Worm (Caenorhabditis elegans) whole organism, L1 larva: Measurements from ENCODE around the gene C02H6.3.

Source experiments
- C16A3.4 ChIP-seq: fragments of 150-350 bp; optimal IDR thresholded peaks from 2 replicates; lab custom pipeline; 2014; ENCODE audit warnings: missing biosample characterization, missing genetic modification characterization
- C34B4.2 ChIP-seq: sonication (generic microtip); optimal IDR thresholded peaks from 2 replicates; lab custom pipeline; 2017; ENCODE audit warnings: mild to moderate bottlenecking, missing genetic modification characterization, missing compliant biosample characterization
- alr-1 ChIP-seq: fragments of 200-800 bp; sonication (Bioruptor generic); optimal IDR thresholded peaks from 2 replicates; lab custom pipeline; 2018; ENCODE audit warnings: borderline replicate concordance, mild to moderate bottlenecking, missing genetic modification characterization, missing compliant biosample characterization
- ama-1 ChIP-seq: fragments of 150-350 bp; optimal IDR thresholded peaks from 2 replicates; lab custom pipeline; 2014
- blmp-1 ChIP-seq: fragments of 150-350 bp; optimal IDR thresholded peaks from 2 replicates; lab custom pipeline; 2014; ENCODE audit warnings: missing biosample characterization, missing genetic modification characterization
- ceh-63 ChIP-seq: fragments of 200-800 bp; sonication (Bioruptor generic); optimal IDR thresholded peaks from 2 replicates; lab custom pipeline; 2018; ENCODE audit warnings: mild to moderate bottlenecking, missing genetic modification characterization, missing compliant biosample characterization
- ceh-88 ChIP-seq: fragments of 200-800 bp; sonication (Bioruptor generic); IDR thresholded peaks from 2 replicates; pipeline ENCODE4 v1.3.6; 2022; ENCODE audit warnings: missing genetic modification characterization, missing compliant biosample characterization
- ces-1 ChIP-seq: fragments of 150-350 bp; optimal IDR thresholded peaks from 2 replicates; lab custom pipeline; 2014; ENCODE audit warnings: missing biosample characterization, missing genetic modification reagents, missing genetic modification characterization
- dpl-1 ChIP-seq, 3 experiments: fragments of 150-350 bp in 2 of 3; sonication (generic microtip) in 1 of 3; optimal IDR thresholded peaks; 2 replicates each; lab custom pipeline; 2014 to 2017; ENCODE audit warnings: missing biosample characterization in 3 of 3, missing genetic modification characterization in 3 of 3, missing genetic modification reagents in 3 of 3
- efl-1 ChIP-seq, 4 experiments: fragments of 150-350 bp; optimal IDR thresholded peaks in 3 of 4; peaks in 1 of 4; 1 replicate in 1 of 4; 2 replicates in 3 of 4; lab custom pipeline; 2014; ENCODE audit warnings: missing biosample characterization in 2 of 4, missing genetic modification characterization in 2 of 4, missing genetic modification reagents in 2 of 4
- efl-3 ChIP-seq: fragments of 200-800 bp; sonication (Bioruptor generic); optimal IDR thresholded peaks from 2 replicates; lab custom pipeline; 2018; ENCODE audit warnings: mild to moderate bottlenecking, missing genetic modification characterization, missing compliant biosample characterization
- egl-13 ChIP-seq: sonication (generic microtip); optimal IDR thresholded peaks from 2 replicates; lab custom pipeline; 2016; ENCODE audit warnings: missing genotype, missing genetic modification reagents, missing genetic modification characterization, missing compliant biosample characterization
- elt-3 ChIP-seq, 6 experiments: fragments of 150-350 bp in 1 of 6; sonication (generic microtip); optimal IDR thresholded peaks; 2 replicates each; lab custom pipeline; 2017 to 2018; ENCODE audit warnings: missing biosample characterization in 6 of 6, missing genetic modification characterization in 6 of 6, inconsistent platforms in 1 of 6
- ets-5 ChIP-seq: fragments of 200-800 bp; sonication (Bioruptor generic); IDR thresholded peaks from 2 replicates; pipeline ENCODE4 v1.3.6; 2022; ENCODE audit warnings: missing genetic modification characterization, missing compliant biosample characterization
- fkh-4 ChIP-seq: sonication (generic microtip); optimal IDR thresholded peaks from 2 replicates; lab custom pipeline; 2016; ENCODE audit warnings: missing compliant biosample characterization, missing genetic modification characterization, borderline replicate concordance
- fkh-8 ChIP-seq: sonication (generic microtip); optimal IDR thresholded peaks from 2 replicates; lab custom pipeline; 2016; ENCODE audit warnings: mild to moderate bottlenecking, missing genetic modification characterization, missing compliant biosample characterization
- grh-1 ChIP-seq: fragments of 200-800 bp; sonication (Bioruptor generic); IDR thresholded peaks from 2 replicates; pipeline ENCODE4 v1.3.6; 2022; ENCODE audit warnings: missing genetic modification reagents, missing genetic modification characterization, missing compliant biosample characterization
- hpl-2 ChIP-seq: fragments of 150-350 bp; optimal IDR thresholded peaks from 2 replicates; lab custom pipeline; 2014; ENCODE audit warnings: missing biosample characterization, missing genetic modification reagents, missing genetic modification characterization
- lin-13 ChIP-seq: fragments of 150-350 bp; optimal IDR thresholded peaks from 2 replicates; lab custom pipeline; 2014; ENCODE audit warnings: missing biosample characterization, missing genetic modification reagents, missing genetic modification characterization
- lin-14 ChIP-seq: fragments of 200-800 bp; sonication (Bioruptor generic); optimal IDR thresholded peaks from 2 replicates; lab custom pipeline; 2018; ENCODE audit warnings: mild to moderate bottlenecking, missing genetic modification characterization, moderate library complexity, missing compliant biosample characterization
- lin-35 ChIP-seq, 2 experiments: fragments of 150-350 bp; optimal IDR thresholded peaks; 2 replicates each; lab custom pipeline; 2014; ENCODE audit warnings: missing biosample characterization in 2 of 2, missing genetic modification characterization in 2 of 2, missing genetic modification reagents in 2 of 2
- lir-3 ChIP-seq: sonication (generic microtip); optimal IDR thresholded peaks from 2 replicates; lab custom pipeline; 2016; ENCODE audit warnings: mild to moderate bottlenecking, missing genetic modification characterization, moderate library complexity, missing compliant biosample characterization; ENCODE audit not compliant: poor library complexity
- lsy-2 ChIP-seq, 2 experiments: fragments of 150-350 bp; optimal IDR thresholded peaks; 2 replicates each; lab custom pipeline; 2014; ENCODE audit warnings: missing biosample characterization in 2 of 2, missing genetic modification characterization in 2 of 2
- mdl-1 ChIP-seq, 2 experiments: fragments of 150-350 bp; optimal IDR thresholded peaks; 2 replicates each; lab custom pipeline; 2014 to 2017; ENCODE audit warnings: missing biosample characterization in 2 of 2, missing genetic modification characterization in 2 of 2, inconsistent platforms in 1 of 2
- mef-2 ChIP-seq: fragments of 150-350 bp; optimal IDR thresholded peaks from 2 replicates; lab custom pipeline; 2014; ENCODE audit warnings: missing biosample characterization, missing genetic modification characterization
- mep-1 ChIP-seq: fragments of 150-350 bp; optimal IDR thresholded peaks from 2 replicates; lab custom pipeline; 2014; ENCODE audit warnings: missing biosample characterization, missing genetic modification characterization
- nhr-12 ChIP-seq: sonication (generic microtip); optimal IDR thresholded peaks from 2 replicates; lab custom pipeline; 2017; ENCODE audit warnings: missing biosample characterization, missing genetic modification characterization
- nhr-19 ChIP-seq: fragments of 200-800 bp; sonication (Bioruptor generic); conservative IDR thresholded peaks from 2 replicates; pipeline ENCODE4 v1.3.6; 2022; ENCODE audit warnings: missing genetic modification characterization, missing compliant biosample characterization
- nhr-20 ChIP-seq: sonication (generic microtip); optimal IDR thresholded peaks from 2 replicates; lab custom pipeline; 2016; ENCODE audit warnings: mild to moderate bottlenecking, missing genetic modification characterization, missing compliant biosample characterization
- nhr-237 ChIP-seq: fragments of 150-350 bp; optimal IDR thresholded peaks from 2 replicates; lab custom pipeline; 2014; ENCODE audit warnings: missing biosample characterization, missing genetic modification characterization
- nhr-47 ChIP-seq: sonication (generic microtip); optimal IDR thresholded peaks from 2 replicates; lab custom pipeline; 2016; ENCODE audit warnings: mild to moderate bottlenecking, missing genetic modification characterization, moderate library complexity, missing compliant biosample characterization
- nhr-71 ChIP-seq: sonication (generic microtip); optimal IDR thresholded peaks from 2 replicates; lab custom pipeline; 2016; ENCODE audit warnings: mild to moderate bottlenecking, missing genetic modification characterization, moderate library complexity, missing compliant biosample characterization
- nhr-84 ChIP-seq: sonication (generic microtip); optimal IDR thresholded peaks from 2 replicates; lab custom pipeline; 2017; ENCODE audit warnings: missing biosample characterization, missing genetic modification characterization
- nhr-85 ChIP-seq: sonication (generic microtip); peaks from one replicate; lab custom pipeline; 2016; ENCODE audit warnings: missing genetic modification characterization, inconsistent platforms, missing compliant biosample characterization
- nhr-90 ChIP-seq: sonication (generic microtip); optimal IDR thresholded peaks from 2 replicates; lab custom pipeline; 2016; ENCODE audit warnings: mild to moderate bottlenecking, missing genetic modification characterization, missing compliant biosample characterization; ENCODE audit not compliant: poor library complexity
- pag-3 ChIP-seq: sonication (generic microtip); optimal IDR thresholded peaks from 2 replicates; lab custom pipeline; 2017; ENCODE audit warnings: missing genetic modification characterization, mild to moderate bottlenecking, missing compliant biosample characterization, antibody characterized with exemption, borderline replicate concordance; ENCODE audit not compliant: insufficient read depth
- rnt-1 ChIP-seq: sonication (generic microtip); optimal IDR thresholded peaks from 2 replicates; lab custom pipeline; 2016; ENCODE audit warnings: mild to moderate bottlenecking, missing genetic modification characterization, moderate library complexity, missing compliant biosample characterization
- skn-1 ChIP-seq: fragments of 150-350 bp; optimal IDR thresholded peaks from 2 replicates; lab custom pipeline; 2014; ENCODE audit warnings: missing biosample characterization, missing genetic modification characterization
- snu-23 ChIP-seq: sonication (generic microtip); optimal IDR thresholded peaks from 2 replicates; lab custom pipeline; 2016; ENCODE audit warnings: missing genetic modification characterization, missing compliant biosample characterization
- sox-4 ChIP-seq: sonication (generic microtip); optimal IDR thresholded peaks from 2 replicates; lab custom pipeline; 2016; ENCODE audit warnings: missing genetic modification characterization, missing compliant biosample characterization
- sup-37 ChIP-seq: fragments of 200-800 bp; sonication (Bioruptor generic); optimal IDR thresholded peaks from 2 replicates; lab custom pipeline; 2018; ENCODE audit warnings: mild to moderate bottlenecking, missing genetic modification characterization, missing compliant biosample characterization
- swsn-7 ChIP-seq: sonication (generic microtip); optimal IDR thresholded peaks from 2 replicates; lab custom pipeline; 2016; ENCODE audit warnings: missing genetic modification characterization, missing compliant biosample characterization
- tbx-2 ChIP-seq: sonication (generic microtip); optimal IDR thresholded peaks from 2 replicates; lab custom pipeline; 2016; ENCODE audit warnings: missing genetic modification characterization, missing compliant biosample characterization
- unc-130 ChIP-seq: fragments of 150-350 bp; optimal IDR thresholded peaks from 2 replicates; lab custom pipeline; 2017; ENCODE audit warnings: missing biosample characterization, missing genetic modification characterization, inconsistent platforms
- unc-62 ChIP-seq: fragments of 150-350 bp; optimal IDR thresholded peaks from 2 replicates; lab custom pipeline; 2014; ENCODE audit warnings: missing biosample characterization, missing genetic modification reagents, missing genetic modification characterization
- unc-98 ChIP-seq: fragments of 200-800 bp; sonication (Bioruptor generic); IDR thresholded peaks from 2 replicates; pipeline ENCODE4 v1.3.6; 2022; ENCODE audit warnings: missing genetic modification characterization, missing compliant biosample characterization
- vab-15 ChIP-seq: sonication (generic microtip); optimal IDR thresholded peaks from 2 replicates; lab custom pipeline; 2017; ENCODE audit warnings: missing genotype, mild to moderate bottlenecking, missing genetic modification characterization, missing compliant biosample characterization
- ztf-4 ChIP-seq: fragments of 150-350 bp; optimal IDR thresholded peaks from 2 replicates; lab custom pipeline; 2014; ENCODE audit warnings: missing biosample characterization, missing genetic modification characterization

Gene C02H6.3

ce11 chrV:7387755-7388154 is at the start of gene C02H6.3:
Gene C02H6.3, minus strand, starts transcription at chrV:7387855.
- TF ChIP-seq ceh-63 (GFP tag; lab: Kevin White, UChicago) (no peak), mef-2 (tag; lab: Kevin White, UChicago) (no peak), alr-1 (no peak), mdl-1 (tag; optimal IDR thresholded peaks at IDR 0.05; lab: Kevin White, UChicago) (no peak)

- TF ChIP-seq lin-13 (no peak), nhr-19 (GFP tag; lab: Robert Waterston, UW) (peak; percentile 79), mep-1 (tag; lab: Kevin White, UChicago) (peak; percentile 58), sup-37 (GFP tag; lab: Kevin White, UChicago) (no peak), sox-4 (tag; lab: Kevin White, UChicago) (no peak), fkh-8 (tag; lab: Kevin White, UChicago) (no peak), hpl-2 (no peak), nhr-85 (tag; lab: Kevin White, UChicago) (peak; percentile 93), nhr-20 (peak; percentile 80), C16A3.4 (tag; lab: Kevin White, UChicago) (peak; percentile 32), dpl-1 (GFP tag; optimal IDR thresholded peaks at IDR 0.05; lab: Kevin White, UChicago) (peak in 2 of 3 experiments; percentile 20 to 31), nhr-84 (tag; lab: Kevin White, UChicago) (no peak), snu-23 (GFP tag; lab: Kevin White, UChicago) (peak; percentile 74), ces-1 (GFP tag; lab: Kevin White, UChicago) (no peak), rnt-1 (no peak), nhr-90 (tag; lab: Kevin White, UChicago) (peak; percentile 77), efl-1 (optimal IDR thresholded peaks at IDR 0.05; lab: Kevin White, UChicago) (peak in 1 of 2 experiments; percentile 14), efl-1 (GFP tag; optimal IDR thresholded peaks at IDR 0.05 in 1 of 2; lab: Kevin White, UChicago) (peak in 1 of 2 experiments; percentile 1), unc-130 (tag; lab: Kevin White, UChicago) (peak; percentile 72), unc-62 (GFP tag; lab: Kevin White, UChicago) (no peak), ama-1 (lab: Kevin White, UChicago) (peak; percentile 87), ceh-88 (GFP tag; lab: Robert Waterston, UW) (no peak; the same call in 1 of the 2 replicates), swsn-7 (tag; lab: Kevin White, UChicago) (peak; percentile 4), ztf-4 (tag; lab: Kevin White, UChicago) (peak; percentile 67), lir-3 (tag; lab: Kevin White, UChicago) (no peak), tbx-2 (tag; lab: Kevin White, UChicago) (peak; percentile 65), pag-3 (no peak), lin-14 (GFP tag; lab: Kevin White, UChicago) (peak; percentile 71), vab-15 (tag; lab: Kevin White, UChicago) (peak; percentile 21), nhr-237 (tag; lab: Kevin White, UChicago) (no peak), C34B4.2 (no peak), egl-13 (tag; lab: Kevin White, UChicago) (no peak), fkh-4 (tag; lab: Kevin White, UChicago) (no peak), nhr-47 (tag; lab: Kevin White, UChicago) (peak; percentile 57), nhr-71 (tag; lab: Kevin White, UChicago) (peak; percentile 80), grh-1 (GFP tag; lab: Robert Waterston, UW) (peak; percentile 64), unc-98 (GFP tag; lab: Robert Waterston, UW) (no peak), efl-3 (no peak), skn-1 (tag; lab: Kevin White, UChicago) (peak; percentile 54), nhr-12 (no peak), lin-35 (GFP tag; optimal IDR thresholded peaks at IDR 0.05; lab: Kevin White, UChicago) (peak in 1 of 2 experiments; percentile 84), lsy-2 (tag; optimal IDR thresholded peaks at IDR 0.05; lab: Kevin White, UChicago) (peak in 1 of 2 experiments; percentile 44), elt-3 (tag; optimal IDR thresholded peaks at IDR 0.05; lab: Kevin White, UChicago) (peak in 4 of 6 experiments; percentile 0 to 97 (median 50)), mdl-1 (tag; optimal IDR thresholded peaks at IDR 0.05; lab: Kevin White, UChicago) (peak in 1 of 2 experiments; percentile 79), blmp-1 (tag; lab: Kevin White, UChicago) (peak; percentile 94), ets-5 (GFP tag; lab: Robert Waterston, UW) (no peak)
- TF ChIP-seq, all 84 proteins: peak for 25
Measured at ce11 chrV:7436911-7437310, 49.3 kb upstream of the C02H6.3 start.
